Worm (Caenorhabditis elegans) whole organism, L4 larva: ENCODE measurements around the gene fbxc-42.
A peak's percentile ranks its signal among the peaks of the same experiment; 100 is the strongest.
"Not testable (repeated sequence)": the region's sequence is repeated elsewhere in the genome, so short reads cannot be mapped to it uniquely, and the experiment has no call there.

Experiments
- F37D6.2 ChIP-seq: sonication (generic microtip); optimal IDR thresholded peaks from 2 replicates; lab custom pipeline; 2016; ENCODE audit warnings: mild to moderate bottlenecking, missing genetic modification characterization, missing compliant biosample characterization
- F44E2.7 ChIP-seq: fragments of 200-800 bp; sonication (Bioruptor generic); IDR thresholded peaks from 2 replicates; pipeline ENCODE4 v2.1.2; 2022; ENCODE audit warnings: missing genetic modification characterization, missing compliant biosample characterization
- F49E8.2 ChIP-seq: sonication (generic microtip); optimal IDR thresholded peaks from 2 replicates; lab custom pipeline; 2016; ENCODE audit warnings: missing compliant biosample characterization, mild to moderate bottlenecking, missing genetic modification characterization, borderline replicate concordance
- Y5F2A.4 ChIP-seq: fragments of 200-800 bp; sonication (Bioruptor generic); optimal IDR thresholded peaks from 2 replicates; lab custom pipeline; 2018; ENCODE audit warnings: mild to moderate bottlenecking, missing genetic modification characterization, missing compliant biosample characterization
- Y75B8A.6 ChIP-seq: fragments of 200-800 bp; sonication (Bioruptor generic); IDR thresholded peaks from 2 replicates; pipeline ENCODE4 v1.3.6; 2022; ENCODE audit warnings: missing genetic modification reagents, missing genetic modification characterization, missing compliant biosample characterization
- aha-1 ChIP-seq: fragments of 150-350 bp; peaks from one replicate; lab custom pipeline; 2014; ENCODE audit warnings: missing biosample characterization, missing genetic modification characterization
- aly-2 ChIP-seq: sonication (generic microtip); optimal IDR thresholded peaks from 2 replicates; lab custom pipeline; 2018; ENCODE audit warnings: missing biosample characterization, missing genetic modification characterization
- attf-4 ChIP-seq: sonication (generic microtip); optimal IDR thresholded peaks from 3 replicates; lab custom pipeline; 2017; ENCODE audit warnings: missing biosample characterization, missing genetic modification characterization
- ceh-20 ChIP-seq: fragments of 200-800 bp; sonication (Bioruptor generic); IDR thresholded peaks from 2 replicates; pipeline ENCODE4 v1.3.6; 2022; ENCODE audit warnings: missing genetic modification reagents, missing genetic modification characterization, missing compliant biosample characterization
- ces-1 ChIP-seq: fragments of 150-350 bp; sonication (generic microtip); optimal IDR thresholded peaks from 4 replicates; lab custom pipeline; 2014; ENCODE audit warnings: missing biosample characterization, missing genetic modification reagents, missing genetic modification characterization
- ctbp-1 ChIP-seq: fragments of 200-800 bp; sonication (Bioruptor generic); IDR thresholded peaks from 2 replicates; pipeline ENCODE4 v1.3.6; 2022; ENCODE audit warnings: missing genetic modification reagents, missing genetic modification characterization, missing compliant biosample characterization
- hmg-1.1 ChIP-seq: fragments of 200-800 bp; sonication (Bioruptor generic); IDR thresholded peaks from 2 replicates; pipeline ENCODE4 v1.3.6; 2022; ENCODE audit warnings: missing genetic modification reagents, missing genetic modification characterization, missing compliant biosample characterization
- lin-38 ChIP-seq: fragments of 200-800 bp; sonication (Bioruptor generic); IDR thresholded peaks from 2 replicates; pipeline ENCODE4 v1.3.6; 2022; ENCODE audit warnings: missing genetic modification reagents, missing genetic modification characterization, missing compliant biosample characterization
- mdl-1 ChIP-seq, 2 experiments: fragments of 150-350 bp in 1 of 2; sonication (generic microtip) in 1 of 2; optimal IDR thresholded peaks; 2 replicates each; lab custom pipeline; 2014 to 2017; ENCODE audit warnings: missing biosample characterization in 2 of 2, missing genetic modification characterization in 2 of 2
- mep-1 ChIP-seq: fragments of 150-350 bp; sonication (generic microtip); optimal IDR thresholded peaks from 3 replicates; lab custom pipeline; 2014; ENCODE audit warnings: missing biosample characterization, missing genetic modification characterization
- mxl-2 ChIP-seq: fragments of 200-800 bp; sonication (Bioruptor generic); conservative IDR thresholded peaks from 2 replicates; pipeline ENCODE4 v1.3.6; 2022; ENCODE audit warnings: missing genetic modification reagents, missing genetic modification characterization, missing compliant biosample characterization
- nhr-11 ChIP-seq: fragments of 150-350 bp; optimal IDR thresholded peaks from 2 replicates; lab custom pipeline; 2014; ENCODE audit warnings: missing biosample characterization, missing genetic modification characterization
- nhr-28 ChIP-seq: fragments of 150-350 bp; optimal IDR thresholded peaks from 2 replicates; lab custom pipeline; 2014; ENCODE audit warnings: missing biosample characterization, missing genetic modification characterization
- nhr-41 ChIP-seq: fragments of 200-800 bp; sonication (Bioruptor generic); IDR thresholded peaks from 2 replicates; pipeline ENCODE4 v1.3.6; 2022; ENCODE audit warnings: missing genetic modification reagents, missing genetic modification characterization, missing compliant biosample characterization
- skn-1 ChIP-seq: fragments of 150-350 bp; optimal IDR thresholded peaks from 2 replicates; lab custom pipeline; 2014; ENCODE audit warnings: missing biosample characterization, missing genetic modification characterization
- spr-1 ChIP-seq: sonication (generic microtip); optimal IDR thresholded peaks from 2 replicates; lab custom pipeline; 2016; ENCODE audit warnings: mild to moderate bottlenecking, missing genetic modification characterization, missing compliant biosample characterization
- tag-97 ChIP-seq: fragments of 200-800 bp; sonication (Bioruptor generic); IDR thresholded peaks from 2 replicates; pipeline ENCODE4 v1.3.6; 2022; ENCODE audit warnings: missing genetic modification characterization, missing compliant biosample characterization
- tra-1 ChIP-seq: fragments of 200-800 bp; sonication (Bioruptor generic); IDR thresholded peaks from 2 replicates; pipeline ENCODE4 v1.3.6; 2022; ENCODE audit warnings: missing genetic modification reagents, missing genetic modification characterization, missing compliant biosample characterization
- unc-130 ChIP-seq: sonication (generic microtip); optimal IDR thresholded peaks from 2 replicates; lab custom pipeline; 2016; ENCODE audit warnings: missing genetic modification reagents, missing genetic modification characterization, missing compliant biosample characterization
- unc-62 ChIP-seq, 3 experiments: fragments of 150-350 bp in 1 of 3; sonication (generic microtip); optimal IDR thresholded peaks in 2 of 3; peaks in 1 of 3; 1 replicate in 1 of 3; 2 replicates in 2 of 3; lab custom pipeline; 2014 to 2017; ENCODE audit warnings: missing biosample characterization in 3 of 3, missing genetic modification characterization in 3 of 3, missing genetic modification reagents in 3 of 3, missing genotype in 1 of 3
- vab-7 ChIP-seq: fragments of 200-800 bp; sonication (Bioruptor generic); IDR thresholded peaks from 2 replicates; pipeline ENCODE4 v1.3.6; 2022; ENCODE audit warnings: missing genetic modification reagents, missing genetic modification characterization, missing compliant biosample characterization
- ztf-11 ChIP-seq: fragments of 150-350 bp; optimal IDR thresholded peaks from 2 replicates; lab custom pipeline; 2014; ENCODE audit warnings: missing biosample characterization, missing genetic modification characterization

The fbxc-42 gene

ce11 chrII:954626-955025, 36.8 kb upstream of the fbxc-42 start, which contains the start of gene fbxc-7:
Gene fbxc-7 (plus strand): TSS chrII:954926.
- peak; percentile 29 for TF ChIP-seq nhr-28 (tag; lab: Kevin White, UChicago)
- TF ChIP-seq, all 104 proteins: peak for 1; not testable (repeated sequence) for 103

- TF ChIP-seq ceh-20 (GFP tag; lab: Robert Waterston, UW) (no peak), aha-1 (peak; percentile 74)
Observed at ce11 chrII:958618-959017, 32.8 kb upstream of the fbxc-42 start, which contains the start of gene sdz-4. Gene sdz-4 (plus strand): TSS chrII:958918.

ce11 chrII:960218-960617, 31.2 kb upstream of the fbxc-42 start, which contains the start of the genes C32B5.18 and C32B5.7:
Gene C32B5.18 (plus strand): TSS chrII:960518.
Gene C32B5.7 (plus strand): TSS chrII:960528.
- TF ChIP-seq F44E2.7 (GFP tag; lab: Robert Waterston, UW) (no peak), aha-1 (peak; percentile 76), nhr-41 (GFP tag; lab: Robert Waterston, UW) (no peak), ztf-11 (tag; lab: Kevin White, UChicago) (no peak), mep-1 (no peak)
- TF ChIP-seq, all 104 proteins: peak for 1

ce11 chrII:961961-962360, 29.4 kb upstream of the fbxc-42 start, which contains the start of gene C32B5.13:
Gene C32B5.13 (minus strand): TSS chrII:962061.
- TF ChIP-seq hmg-1.1 (GFP tag; lab: Robert Waterston, UW) (no peak), nhr-11 (no peak), unc-62 (GFP tag; optimal IDR thresholded peaks at IDR 0.05 in 1 of 2; lab: Kevin White, UChicago) (peak in 1 of 2 experiments; percentile 16), unc-62 (tag; optimal IDR thresholded peaks at IDR 0.05; lab: Kevin White, UChicago) (no peak), mdl-1 (tag; optimal IDR thresholded peaks at IDR 0.05; lab: Kevin White, UChicago) (no peak), ctbp-1 (GFP tag; lab: Robert Waterston, UW) (no peak), Y5F2A.4 (no peak)

ce11 chrII:966962-967361, 24.4 kb upstream of the fbxc-42 start, which contains the start of gene fbxc-18:
Gene fbxc-18 (minus strand): TSS chrII:967062.
- TF ChIP-seq unc-130 (GFP tag; lab: Kevin White, UChicago); lin-38 (GFP tag; lab: Robert Waterston, UW); attf-4: not testable (repeated sequence)

ce11 chrII:968106-968505, 23.3 kb upstream of the fbxc-42 start, which contains the start of gene C32B5.6:
Gene C32B5.6 (plus strand): TSS chrII:968406.
- not testable (repeated sequence) for TF ChIP-seq mxl-2 (GFP tag; lab: Robert Waterston, UW); aly-2 (tag; lab: Kevin White, UChicago); ztf-11 (tag; lab: Kevin White, UChicago)

- TF ChIP-seq lin-38 (GFP tag; lab: Robert Waterston, UW) = no peak
- TF ChIP-seq tra-1 = no peak
- TF ChIP-seq F49E8.2 (tag; lab: Kevin White, UChicago) = no peak
- TF ChIP-seq ces-1 (GFP tag; lab: Kevin White, UChicago) = no peak
- TF ChIP-seq nhr-28 (tag; lab: Kevin White, UChicago) = no peak
- no peak for TF ChIP-seq Y75B8A.6 (GFP tag; lab: Robert Waterston, UW)
- no peak for TF ChIP-seq skn-1
- TF ChIP-seq F37D6.2 (tag; lab: Kevin White, UChicago) = no peak
- no peak for TF ChIP-seq vab-7
- TF ChIP-seq spr-1 (tag; lab: Kevin White, UChicago) = no peak
- no peak for TF ChIP-seq tag-97 (GFP tag; lab: Robert Waterston, UW)
- TF ChIP-seq attf-4 = no peak
- no peak for TF ChIP-seq F44E2.7 (GFP tag; lab: Robert Waterston, UW)
- TF ChIP-seq, all 104 proteins: peak for 0
Observed at ce11 chrII:972850-973249, 18.6 kb upstream of the fbxc-42 start, which contains the start of gene C32B5.15. Gene C32B5.15 (minus strand): TSS chrII:972950.
